Fruit fly (Drosophila melanogaster) S2 (cell line): Measurements from ENCODE around the gene CG9592.

ENCODE experiments used
- CG8478 ChIP-seq: fragments of >200 bp; optimal IDR thresholded peaks from 2 replicates; lab custom pipeline; 2018
- CTCF ChIP-seq, 2 experiments: fragments of >200 bp; optimal IDR thresholded peaks; 2 replicates each; lab custom pipeline; 2018

DNA sequence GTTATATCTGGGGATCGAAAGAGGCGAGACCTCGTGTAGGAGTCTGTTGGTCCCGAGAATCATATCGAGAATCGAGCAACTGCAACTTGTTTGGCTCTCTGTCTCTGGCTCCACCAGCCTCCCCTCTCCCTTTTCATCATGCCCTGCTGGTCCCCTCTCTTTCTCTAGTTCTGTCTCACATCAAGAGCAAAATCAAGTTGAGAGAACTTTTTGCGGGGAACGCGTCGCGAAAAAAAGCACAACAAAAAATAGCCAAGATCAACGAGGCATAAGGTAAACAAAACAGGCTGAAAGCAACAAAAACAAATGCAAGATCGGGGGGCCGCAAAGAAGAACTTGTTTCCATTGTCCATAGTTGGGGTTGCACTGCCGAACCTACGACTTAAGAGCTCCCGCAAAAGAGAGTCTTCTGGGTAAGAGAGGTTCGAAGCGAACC lies 40.8 kb upstream of the CG9592 start:
- TF ChIP-seq CTCF (optimal IDR thresholded peaks at IDR 0.05; lab: Kevin White, UChicago) (no peak), CG8478 (lab: Kevin White, UChicago) (no peak)
